Worm (Caenorhabditis elegans) whole organism, early embryonic: Measurements from ENCODE around the gene C27F2.7.

Experiments used
- ama-1 ChIP-seq: fragments of 150-350 bp; optimal IDR thresholded peaks from 2 replicates; lab custom pipeline; 2014
- pes-1 ChIP-seq: fragments of 200-800 bp; sonication (Bioruptor generic); IDR thresholded peaks from 2 replicates; pipeline ENCODE4 v1.3.6; 2022; ENCODE audit warnings: missing genetic modification reagents, missing genetic modification characterization, missing compliant biosample characterization
- sea-1 ChIP-seq: fragments of 200-800 bp; sonication (Bioruptor generic); conservative IDR thresholded peaks from 2 replicates; pipeline ENCODE4 v1.3.6; 2022; ENCODE audit warnings: missing genetic modification characterization, missing compliant biosample characterization
- tbx-11 ChIP-seq: fragments of 200-800 bp; sonication (Bioruptor generic); IDR thresholded peaks from 2 replicates; pipeline ENCODE4 v1.3.6; 2022; ENCODE audit warnings: missing genetic modification characterization, missing compliant biosample characterization

- TF ChIP-seq pes-1: no peak
- no peak for TF ChIP-seq sea-1 (GFP tag; lab: Robert Waterston, UW)
- TF ChIP-seq ama-1 (lab: Kevin White, UChicago): no peak
- no peak for TF ChIP-seq tbx-11 (GFP tag; lab: Robert Waterston, UW)
Observed at ce11 chrIII:4960204-4960603, 24.1 kb downstream of the C27F2.7 start, which contains the start of gene C27F2.4.
